Worm (Caenorhabditis elegans) whole organism, L2 larva: ENCODE measurements around the gene F27B10.1.

ENCODE experiments used
- aly-2 ChIP-seq: fragments of 150-350 bp; optimal IDR thresholded peaks from 2 replicates; lab custom pipeline; 2014; ENCODE audit warnings: missing biosample characterization, missing genetic modification characterization
- nhr-11 ChIP-seq: fragments of 150-350 bp; optimal IDR thresholded peaks from 2 replicates; lab custom pipeline; 2014; ENCODE audit warnings: missing biosample characterization, missing genetic modification characterization
- unc-55 ChIP-seq: fragments of 150-350 bp; sonication (generic microtip); optimal IDR thresholded peaks from 3 replicates; lab custom pipeline; 2014; ENCODE audit warnings: missing biosample characterization, missing genetic modification reagents, missing genetic modification characterization
- unc-62 ChIP-seq: fragments of 150-350 bp; optimal IDR thresholded peaks from 2 replicates; lab custom pipeline; 2014; ENCODE audit warnings: missing biosample characterization, missing genetic modification reagents, missing genetic modification characterization

ce11 chrV:7075646-7076045, 3.2 kb downstream of the F27B10.1 start, which contains the start of gene npa-1:
- TF ChIP-seq aly-2 (tag; lab: Kevin White, UChicago) (no peak), unc-62 (GFP tag; lab: Kevin White, UChicago) (no peak), unc-55 (GFP tag; lab: Kevin White, UChicago) (no peak), nhr-11 (no peak)
